Fruit fly (Drosophila melanogaster): ENCODE results near the gene CG42450.
A peak's percentile ranks its signal among the peaks of the same experiment; 100 is the strongest.

Gene CG42450

dm6 chrX:18837046-18837445 lies 23.9 kb downstream of the CG42450 start (continued):
- TF ChIP-seq NC2β (GFP tag; optimal IDR thresholded peaks at IDR 0.05): no peak
- no peak for TF ChIP-seq chm (GFP tag; IDR thresholded peaks at IDR 0.05)
- peak in 1 of 2 experiments; percentile 27 for TF ChIP-seq Eip74EF (GFP tag; optimal IDR thresholded peaks at IDR 0.05)
- TF ChIP-seq danr (GFP tag; IDR thresholded peaks at IDR 0.05): no peak
- TF ChIP-seq insv (GFP tag; optimal IDR thresholded peaks at IDR 0.05): no peak
- TF ChIP-seq MBD-R2 (GFP tag; IDR thresholded peaks at IDR 0.05): no peak
- peak; percentile 45; the same call in 1 of the 2 replicates for TF ChIP-seq CG32772 (GFP tag; IDR thresholded peaks at IDR 0.05)
- peak; percentile 22 for TF ChIP-seq Camta (GFP tag; optimal IDR thresholded peaks at IDR 0.05)
- TF ChIP-seq cg (GFP tag; optimal IDR thresholded peaks at IDR 0.05): no peak
- no peak for TF ChIP-seq CG5245 (GFP tag; optimal IDR thresholded peaks at IDR 0.05)
- TF ChIP-seq mirr (GFP tag; optimal IDR thresholded peaks at IDR 0.05): no peak
- TF ChIP-seq CG2889 (GFP tag; IDR thresholded peaks at IDR 0.05): 0 out of 3 replicates have a peak, but pooled peaks have one; percentile 28
- TF ChIP-seq crc (GFP tag; optimal IDR thresholded peaks at IDR 0.05): no peak
- no peak for TF ChIP-seq ind (GFP tag; optimal IDR thresholded peaks at IDR 0.05)
- no peak for TF ChIP-seq Bteb2 (GFP tag; optimal IDR thresholded peaks at IDR 0.05)
- 0 out of 2 replicates have a peak, but pooled peaks have one; percentile 31 for TF ChIP-seq dimm (GFP tag; IDR thresholded peaks at IDR 0.05)
- no peak for TF ChIP-seq CG14710 (tag; optimal IDR thresholded peaks at IDR 0.05)
- TF ChIP-seq peb (GFP tag; IDR thresholded peaks at IDR 0.05): no peak
- TF ChIP-seq CG11456 (GFP tag; IDR thresholded peaks at IDR 0.05): no peak
- no peak for TF ChIP-seq CG4707 (GFP tag; optimal IDR thresholded peaks at IDR 0.05)
- TF ChIP-seq hb (GFP tag; IDR thresholded peaks at IDR 0.05; ENCODE audit: partially characterized antibody): no peak
- peak; percentile 48; the same call in 1 of the 2 replicates for TF ChIP-seq E2f2 (GFP tag; IDR thresholded peaks at IDR 0.05)
- no peak; the same call in 1 of the 2 replicates for TF ChIP-seq CG3847 (GFP tag; IDR thresholded peaks at IDR 0.05)
- peak; percentile 77 for TF ChIP-seq Ptx1 (GFP tag; IDR thresholded peaks at IDR 0.05)
- peak; percentile 14; the same call in 1 of the 2 replicates for TF ChIP-seq klu (GFP tag; IDR thresholded peaks at IDR 0.05)
- TF ChIP-seq da (GFP tag; optimal IDR thresholded peaks at IDR 0.05): no peak
- TF ChIP-seq CG12071 (GFP tag; optimal IDR thresholded peaks at IDR 0.05): no peak
- no peak for TF ChIP-seq D19B (GFP tag; optimal IDR thresholded peaks at IDR 0.05)
- no peak for TF ChIP-seq CG6813 (GFP tag; optimal IDR thresholded peaks at IDR 0.05)
- no peak for TF ChIP-seq cato (GFP tag; optimal IDR thresholded peaks at IDR 0.05; ENCODE audit: borderline replicate concordance)
- TF ChIP-seq CG4617 (GFP tag; optimal IDR thresholded peaks at IDR 0.05; ENCODE audit: borderline replicate concordance): no peak
- TF ChIP-seq CG8944 (GFP tag; optimal IDR thresholded peaks at IDR 0.05): peak; percentile 33
- TF ChIP-seq gfzf (GFP tag; optimal IDR thresholded peaks at IDR 0.05): no peak
- TF ChIP-seq Elba2 (GFP tag; optimal IDR thresholded peaks at IDR 0.05): no peak
- TF ChIP-seq NK7.1 (GFP tag; optimal IDR thresholded peaks at IDR 0.05): no peak
- TF ChIP-seq ERR (GFP tag; optimal IDR thresholded peaks at IDR 0.05): no peak
- no peak for TF ChIP-seq CG9876 (GFP tag; optimal IDR thresholded peaks at IDR 0.05)
- TF ChIP-seq schlank (tag; optimal IDR thresholded peaks at IDR 0.05): peak; percentile 3
- TF ChIP-seq wek (GFP tag; optimal IDR thresholded peaks at IDR 0.05): peak; percentile 8
- no peak for TF ChIP-seq Hmx (GFP tag; optimal IDR thresholded peaks at IDR 0.05)
- TF ChIP-seq CG15269 (tag; optimal IDR thresholded peaks at IDR 0.05): peak; percentile 67
- TF ChIP-seq CG6765 (GFP tag; optimal IDR thresholded peaks at IDR 0.05): no peak
- TF ChIP-seq CG14014 (GFP tag; IDR thresholded peaks at IDR 0.05): no peak
- TF ChIP-seq zen (tag; optimal IDR thresholded peaks at IDR 0.05): no peak
- peak; percentile 21 for TF ChIP-seq CG1529 (GFP tag; optimal IDR thresholded peaks at IDR 0.05)
- no peak for TF ChIP-seq CG7963 (GFP tag; IDR thresholded peaks at IDR 0.05; ENCODE audit: partially characterized antibody)
- no peak for TF ChIP-seq zen2 (GFP tag; IDR thresholded peaks at IDR 0.05; ENCODE audit: partially characterized antibody)
- TF ChIP-seq CG7987 (GFP tag; optimal IDR thresholded peaks at IDR 0.05): no peak
- no peak for TF ChIP-seq Sry-β (GFP tag; optimal IDR thresholded peaks at IDR 0.05)
- TF ChIP-seq Neu2 (GFP tag; optimal IDR thresholded peaks at IDR 0.05; ENCODE audit: borderline replicate concordance): no peak
- no peak for TF ChIP-seq CG33557 (GFP tag; optimal IDR thresholded peaks at IDR 0.05)
